Worm (Caenorhabditis elegans) whole organism, L3 larva: ENCODE measurements around the gene dsb-3.

Experiments
- ama-1 ChIP-seq: fragments of 150-350 bp; optimal IDR thresholded peaks from 2 replicates; lab custom pipeline; 2018
- ceh-16 ChIP-seq: sonication (generic microtip); optimal IDR thresholded peaks from 2 replicates; lab custom pipeline; 2017; ENCODE audit warnings: missing biosample characterization, missing genetic modification characterization
- ceh-28 ChIP-seq: fragments of 150-350 bp; optimal IDR thresholded peaks from 2 replicates; lab custom pipeline; 2014; ENCODE audit warnings: missing biosample characterization, missing genetic modification reagents, missing genetic modification characterization
- ceh-9 ChIP-seq: sonication (generic microtip); optimal IDR thresholded peaks from 2 replicates; lab custom pipeline; 2018; ENCODE audit warnings: missing biosample characterization, missing genetic modification characterization
- daf-12 ChIP-seq: fragments of 150-350 bp; optimal IDR thresholded peaks from 2 replicates; lab custom pipeline; 2014; ENCODE audit warnings: missing biosample characterization, missing genetic modification reagents, missing genetic modification characterization
- egl-27 ChIP-seq: sonication (generic microtip); optimal IDR thresholded peaks from 4 replicates; lab custom pipeline; 2017; ENCODE audit warnings: missing biosample characterization, missing genetic modification reagents, missing genetic modification characterization
- egl-5 ChIP-seq: fragments of 150-350 bp; optimal IDR thresholded peaks from 2 replicates; lab custom pipeline; 2017; ENCODE audit warnings: missing biosample characterization, missing genetic modification reagents, missing genetic modification characterization, inconsistent platforms
- elt-2 ChIP-seq: sonication (generic microtip); optimal IDR thresholded peaks from 2 replicates; lab custom pipeline; 2016; ENCODE audit warnings: missing genetic modification reagents, mild to moderate bottlenecking, missing genetic modification characterization, missing compliant biosample characterization
- eor-1 ChIP-seq, 2 experiments: fragments of 150-350 bp; optimal IDR thresholded peaks; 2 replicates each; lab custom pipeline; 2014 to 2018; ENCODE audit warnings: missing biosample characterization in 2 of 2, missing genetic modification characterization in 2 of 2
- fkh-10 ChIP-seq: sonication (generic microtip); optimal IDR thresholded peaks from 2 replicates; lab custom pipeline; 2017; ENCODE audit warnings: missing biosample characterization, missing genetic modification reagents, missing genetic modification characterization
- hmg-11 ChIP-seq: sonication (generic microtip); optimal IDR thresholded peaks from 2 replicates; lab custom pipeline; 2016; ENCODE audit warnings: missing genetic modification characterization, missing compliant biosample characterization
- lin-15B ChIP-seq: fragments of 150-350 bp; optimal IDR thresholded peaks from 2 replicates; lab custom pipeline; 2014; ENCODE audit warnings: missing biosample characterization, missing genetic modification characterization
- lin-39 ChIP-seq: fragments of 150-350 bp; optimal IDR thresholded peaks from 2 replicates; lab custom pipeline; 2018; ENCODE audit warnings: missing biosample characterization, missing genetic modification reagents, missing genetic modification characterization
- lsy-12 ChIP-seq: sonication (generic microtip); optimal IDR thresholded peaks from 2 replicates; lab custom pipeline; 2016; ENCODE audit warnings: mild to moderate bottlenecking, missing genetic modification characterization, missing compliant biosample characterization
- mdl-1 ChIP-seq: fragments of 150-350 bp; optimal IDR thresholded peaks from 2 replicates; lab custom pipeline; 2014; ENCODE audit warnings: missing biosample characterization, missing genetic modification characterization
- nfya-1 ChIP-seq: sonication (generic microtip); optimal IDR thresholded peaks from 2 replicates; lab custom pipeline; 2017; ENCODE audit warnings: missing genetic modification characterization, mild to moderate bottlenecking, missing compliant biosample characterization, antibody characterized with exemption, moderate library complexity; ENCODE audit not compliant: insufficient read depth
- nhr-11 ChIP-seq: fragments of 150-350 bp; optimal IDR thresholded peaks from 2 replicates; lab custom pipeline; 2014; ENCODE audit warnings: missing biosample characterization, missing genetic modification characterization
- nhr-12 ChIP-seq: fragments of 150-350 bp; optimal IDR thresholded peaks from 2 replicates; lab custom pipeline; 2014; ENCODE audit warnings: missing biosample characterization, missing genetic modification characterization
- nhr-25 ChIP-seq: sonication (generic microtip); optimal IDR thresholded peaks from 2 replicates; lab custom pipeline; 2017; ENCODE audit warnings: missing biosample characterization, missing genetic modification characterization
- nhr-43 ChIP-seq: sonication (generic microtip); optimal IDR thresholded peaks from 2 replicates; lab custom pipeline; 2016; ENCODE audit warnings: mild to moderate bottlenecking, missing genetic modification characterization, missing compliant biosample characterization; ENCODE audit not compliant: poor library complexity, severe bottlenecking
- nhr-76 ChIP-seq: fragments of 150-350 bp; sonication (generic microtip); optimal IDR thresholded peaks from 5 replicates; lab custom pipeline; 2014; ENCODE audit warnings: missing biosample characterization, missing genetic modification characterization
- nhr-77 ChIP-seq: fragments of 150-350 bp; optimal IDR thresholded peaks from 2 replicates; lab custom pipeline; 2014; ENCODE audit warnings: missing biosample characterization, missing genetic modification characterization
- pqm-1 ChIP-seq: fragments of 150-350 bp; optimal IDR thresholded peaks from 2 replicates; lab custom pipeline; 2017; ENCODE audit warnings: missing biosample characterization, missing genetic modification characterization, inconsistent platforms
- skn-1 ChIP-seq: fragments of 150-350 bp; optimal IDR thresholded peaks from 2 replicates; lab custom pipeline; 2014; ENCODE audit warnings: missing biosample characterization, missing genetic modification characterization
- snpc-4 ChIP-seq: fragments of 150-350 bp; optimal IDR thresholded peaks from 2 replicates; lab custom pipeline; 2014; ENCODE audit warnings: missing biosample characterization, missing genetic modification characterization
- unc-39 ChIP-seq: sonication (generic microtip); optimal IDR thresholded peaks from 4 replicates; lab custom pipeline; 2017; ENCODE audit warnings: missing biosample characterization, missing genetic modification characterization
- unc-62 ChIP-seq: fragments of 150-350 bp; sonication (generic microtip); optimal IDR thresholded peaks from 4 replicates; lab custom pipeline; 2014; ENCODE audit warnings: missing biosample characterization, missing genetic modification reagents, missing genetic modification characterization
- zag-1 ChIP-seq: fragments of 150-350 bp; optimal IDR thresholded peaks from 2 replicates; lab custom pipeline; 2014; ENCODE audit warnings: missing biosample characterization, missing genetic modification characterization
- ztf-11 ChIP-seq: fragments of 150-350 bp; optimal IDR thresholded peaks from 2 replicates; lab custom pipeline; 2014; ENCODE audit warnings: missing biosample characterization, missing genetic modification characterization
- ztf-4 ChIP-seq: fragments of 150-350 bp; optimal IDR thresholded peaks from 2 replicates; lab custom pipeline; 2014; ENCODE audit warnings: missing biosample characterization, missing genetic modification characterization

The dsb-3 gene

DNA sequence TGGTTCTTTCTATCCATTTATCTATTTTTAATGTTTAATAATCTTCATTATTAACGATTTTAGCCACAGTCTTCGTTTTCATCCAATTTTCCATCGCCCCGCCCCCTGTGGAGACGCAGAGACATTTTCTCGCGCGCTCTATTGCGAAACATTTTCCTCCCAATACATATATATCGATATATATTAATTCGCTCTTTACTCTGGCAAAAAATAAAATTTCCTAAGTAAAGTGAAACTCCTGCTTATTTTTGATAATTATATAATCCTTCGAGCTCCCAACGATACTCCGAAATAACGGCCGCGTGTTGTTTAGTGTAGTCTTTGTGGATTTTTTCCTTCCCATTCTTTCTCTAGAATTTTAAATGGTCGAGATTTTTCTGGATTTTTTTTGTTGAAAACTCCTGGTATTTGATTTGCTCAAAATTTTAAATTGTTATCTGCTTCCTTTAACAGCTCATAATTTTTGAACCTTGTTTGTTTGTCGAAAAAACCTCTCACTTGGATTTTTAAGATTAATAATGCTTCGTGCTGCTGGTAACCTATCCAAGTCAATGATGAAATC, 30.9 kb downstream of the dsb-3 start, which contains the start of gene sucg-1:
Gene sucg-1, plus strand, starts transcription at position 512 of the 562 bp plus-strand sequence.
- TF ChIP-seq zag-1 (tag; lab: Kevin White, UChicago) (no peak), pqm-1 (tag; lab: Kevin White, UChicago) (no peak), lin-15B (tag; lab: Kevin White, UChicago) (peak; percentile 14), nhr-43 (tag; lab: Kevin White, UChicago) (no peak), skn-1 (tag; lab: Kevin White, UChicago) (no peak)

DNA sequence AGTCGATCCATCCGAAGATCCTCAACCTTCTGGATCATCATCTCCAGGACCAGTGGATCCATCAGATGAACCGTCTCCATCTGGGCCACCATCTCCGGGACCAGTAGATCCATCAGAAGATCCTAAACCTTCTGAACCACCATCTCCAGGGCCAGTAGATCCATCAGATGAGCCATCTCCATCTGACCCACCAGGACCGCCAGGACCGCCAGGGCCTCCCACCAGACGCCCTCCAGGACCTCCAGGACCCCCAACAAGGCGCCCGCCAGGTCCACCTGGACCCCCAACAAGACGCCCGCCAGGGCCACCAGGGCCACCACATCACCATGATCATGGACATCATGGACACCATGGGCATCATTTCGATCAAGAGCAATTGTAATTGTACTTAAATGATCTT, 32.2 kb downstream of the dsb-3 start:
- no peak for TF ChIP-seq ztf-11 (tag; lab: Kevin White, UChicago)
- no peak for TF ChIP-seq lsy-12
- TF ChIP-seq ceh-9 (tag; lab: Kevin White, UChicago): no peak
- TF ChIP-seq nhr-77 (tag; lab: Kevin White, UChicago): no peak
- no peak for TF ChIP-seq skn-1 (tag; lab: Kevin White, UChicago)
- no peak for TF ChIP-seq ceh-28 (tag; lab: Kevin White, UChicago)
- no peak for TF ChIP-seq lin-15B (tag; lab: Kevin White, UChicago)
- no peak for TF ChIP-seq ama-1 (lab: Kevin White, UChicago)
- TF ChIP-seq ztf-4 (tag; lab: Kevin White, UChicago): no peak
- TF ChIP-seq hmg-11: no peak
- TF ChIP-seq unc-39: no peak
- TF ChIP-seq nhr-11 (tag; lab: Kevin White, UChicago): no peak
- no peak for TF ChIP-seq mdl-1
- no peak for TF ChIP-seq snpc-4 (tag; lab: Kevin White, UChicago)
- TF ChIP-seq nhr-76 (tag; lab: Kevin White, UChicago): no peak
- TF ChIP-seq zag-1 (tag; lab: Kevin White, UChicago): no peak
- no peak for TF ChIP-seq fkh-10 (GFP tag; lab: Kevin White, UChicago)
- TF ChIP-seq lin-39 (tag; lab: Kevin White, UChicago): no peak

DNA sequence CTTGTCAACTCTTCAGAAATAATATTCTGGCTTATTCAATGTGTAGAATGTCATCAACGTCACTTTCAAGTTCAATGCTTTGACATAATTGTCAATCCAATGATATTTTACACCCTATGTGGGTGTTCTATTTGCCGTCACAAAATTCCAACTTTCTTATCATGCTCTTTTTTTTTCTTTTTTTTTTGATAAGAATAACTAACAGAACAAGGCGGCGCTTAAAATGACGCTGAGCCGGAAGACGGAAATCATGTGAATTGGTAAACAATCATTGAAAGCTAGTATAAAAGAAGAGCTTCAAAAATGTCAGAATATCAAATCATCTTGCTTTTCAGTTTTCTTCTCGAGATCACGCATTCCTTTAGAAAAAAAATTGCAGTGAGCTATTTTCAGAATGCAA, 33.1 kb downstream of the dsb-3 start, which contains the start of gene C50F7.5:
Gene C50F7.5, plus strand, starts transcription at position 395 of the 400 bp plus-strand sequence.
- TF ChIP-seq ceh-16 (tag; lab: Kevin White, UChicago) (no peak), nhr-12 (tag; lab: Kevin White, UChicago) (no peak), pqm-1 (tag; lab: Kevin White, UChicago) (peak; percentile 8), egl-5 (no peak), nhr-25 (no peak), snpc-4 (tag; lab: Kevin White, UChicago) (no peak), elt-2 (tag; lab: Kevin White, UChicago) (peak; percentile 56), nhr-76 (tag; lab: Kevin White, UChicago) (no peak), nfya-1 (tag; lab: Kevin White, UChicago) (no peak), ztf-4 (tag; lab: Kevin White, UChicago) (no peak), lin-15B (tag; lab: Kevin White, UChicago) (no peak)

DNA sequence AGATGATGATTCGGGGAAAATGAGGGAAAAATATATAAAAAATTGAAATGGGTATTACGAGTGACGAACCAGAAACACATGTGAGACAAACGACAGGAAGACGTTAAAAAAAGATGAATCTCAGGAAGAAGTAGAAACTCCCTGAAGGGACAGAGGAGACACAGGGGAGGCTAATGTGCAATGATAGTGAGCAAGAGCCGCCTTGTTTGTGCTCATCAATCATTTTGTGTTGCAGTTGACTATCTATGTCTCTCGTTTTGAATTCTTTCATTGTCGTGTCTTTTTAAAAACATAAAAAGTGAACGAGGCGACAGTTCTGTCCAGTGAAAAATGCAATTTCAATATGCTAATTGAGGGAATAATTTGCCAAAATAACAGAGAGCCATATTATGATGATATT, 34.5 kb downstream of the dsb-3 start:
- TF ChIP-seq lin-39 (tag; lab: Kevin White, UChicago) (peak; percentile 73), eor-1 (tag; optimal IDR thresholded peaks at IDR 0.05; lab: Kevin White, UChicago) (no peak), lsy-12 (no peak), unc-39 (no peak), ceh-9 (tag; lab: Kevin White, UChicago) (no peak)
- TF ChIP-seq, all 47 proteins: peak for 1

DNA sequence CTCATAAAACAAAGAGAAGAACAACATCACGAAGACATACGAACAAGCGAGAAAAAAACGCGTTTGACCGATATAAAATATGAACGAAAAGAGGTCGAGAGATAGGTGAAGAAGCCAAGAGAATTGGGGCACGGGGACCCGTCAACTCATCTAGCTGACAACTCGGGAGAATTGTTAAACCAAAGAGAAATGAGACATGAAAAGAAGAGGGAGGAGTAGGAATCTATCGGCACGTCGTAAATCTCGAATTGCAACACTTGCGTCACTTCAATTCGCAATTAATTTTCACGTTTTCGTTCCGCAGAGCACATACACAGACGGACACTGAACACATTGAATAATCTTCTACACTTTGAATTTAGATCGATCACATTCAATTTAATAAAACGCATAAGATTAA, 35.9 kb downstream of the dsb-3 start:
- TF ChIP-seq lsy-12: no peak
- no peak for TF ChIP-seq ztf-11 (tag; lab: Kevin White, UChicago)
- no peak for TF ChIP-seq egl-27 (tag; lab: Kevin White, UChicago)
- TF ChIP-seq egl-5: peak; percentile 76
- TF ChIP-seq snpc-4 (tag; lab: Kevin White, UChicago): no peak
- TF ChIP-seq daf-12 (tag; lab: Kevin White, UChicago): no peak

DNA sequence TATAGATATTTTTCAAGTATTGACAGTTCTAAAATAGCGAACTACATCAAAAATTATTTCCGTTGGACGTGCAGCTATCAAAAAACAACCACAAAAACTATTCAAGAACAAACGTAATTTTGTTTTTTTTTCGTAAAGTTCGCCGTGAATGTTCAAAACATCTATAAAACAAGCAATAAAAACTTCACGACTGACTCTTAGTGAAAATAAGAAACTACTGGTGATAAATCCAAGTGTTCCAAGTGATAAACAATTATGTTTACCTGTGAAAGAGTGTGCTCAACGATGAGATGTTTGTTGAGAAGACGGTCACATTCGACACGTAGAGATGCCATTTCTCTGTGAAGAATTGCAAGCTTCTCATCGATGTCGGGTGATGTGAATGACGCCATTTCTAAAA, 36.6 kb downstream of the dsb-3 start, which contains the start of gene C50F7.6:
Gene C50F7.6, minus strand, starts transcription at position 394 of the 400 bp plus-strand sequence.
- TF ChIP-seq unc-62 (no peak), egl-5 (peak; percentile 53), pqm-1 (tag; lab: Kevin White, UChicago) (no peak)
